Fruit fly (Drosophila melanogaster): Measurements from ENCODE around the gene DAAM.

DNA sequence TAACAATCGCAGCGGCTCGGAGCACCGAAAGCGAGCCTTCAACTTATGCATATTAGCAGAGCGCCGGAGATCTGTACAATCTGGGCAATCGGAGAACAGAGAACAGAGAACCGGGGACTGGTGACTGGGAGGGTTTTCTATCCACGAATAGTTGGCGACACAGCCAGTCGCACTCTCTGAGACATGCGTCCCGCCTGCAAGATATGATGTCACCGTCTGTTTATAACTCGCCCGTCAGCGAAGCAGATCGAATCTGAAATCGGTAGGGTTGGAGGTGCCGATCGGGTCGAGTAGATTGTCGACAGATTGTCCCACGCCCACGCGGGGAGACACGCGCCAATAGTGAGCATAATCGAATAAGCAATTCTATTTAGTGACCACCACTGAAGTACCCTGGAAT lies 80.1 kb downstream of the DAAM start:
- no peak for TF ChIP-seq psq (GFP tag; optimal IDR thresholded peaks at IDR 0.05)
- TF ChIP-seq lola (GFP tag; optimal IDR thresholded peaks at IDR 0.05) = no peak
- TF ChIP-seq fru (GFP tag; optimal IDR thresholded peaks at IDR 0.05) = no peak
- TF ChIP-seq h (GFP tag; optimal IDR thresholded peaks at IDR 0.05) = no peak
- no peak for TF ChIP-seq Abd-B (GFP tag; optimal IDR thresholded peaks at IDR 0.05)
- no peak for TF ChIP-seq GATAd (GFP tag; optimal IDR thresholded peaks at IDR 0.05)
- no peak for TF ChIP-seq pan (optimal IDR thresholded peaks at IDR 0.05)
- TF ChIP-seq usp (GFP tag; optimal IDR thresholded peaks at IDR 0.05) = no peak
- TF ChIP-seq Hr78 (GFP tag; optimal IDR thresholded peaks at IDR 0.05) = no peak
- no peak for TF ChIP-seq OdsH (GFP tag; optimal IDR thresholded peaks at IDR 0.05)
